Fruit fly (Drosophila melanogaster) whole organism: ENCODE measurements around the gene CG12279.

Experiments used
- Dll ChIP-seq: fragments of >200 bp; optimal IDR thresholded peaks from 2 replicates; lab custom pipeline; 2017
- psq ChIP-seq: fragments of >200 bp; optimal IDR thresholded peaks from 2 replicates; lab custom pipeline; 2017

dm6 chr3R:12751027-12751426, 46.1 kb downstream of the CG12279 start:
- TF ChIP-seq psq: no peak
- TF ChIP-seq Dll (lab: Kevin White, UChicago): no peak
